Worm (Caenorhabditis elegans) whole organism, L2 larva: ENCODE results near the gene acs-5.
A peak's percentile ranks its signal among the peaks of the same experiment; 100 is the strongest.

Experiments used
- F13H6.1 ChIP-seq: sonication (generic microtip); optimal IDR thresholded peaks from 2 replicates; lab custom pipeline; 2016; ENCODE audit warnings: missing genetic modification characterization, missing compliant biosample characterization
- Y55F3AM.14 ChIP-seq: fragments of 200-800 bp; sonication (Bioruptor generic); optimal IDR thresholded peaks from 2 replicates; lab custom pipeline; 2018; ENCODE audit warnings: mild to moderate bottlenecking, missing genetic modification characterization, missing compliant biosample characterization
- ZK546.5 ChIP-seq: sonication (generic microtip); optimal IDR thresholded peaks from 2 replicates; lab custom pipeline; 2017; ENCODE audit warnings: missing biosample characterization, missing genetic modification characterization
- alr-1 ChIP-seq: fragments of 150-350 bp; optimal IDR thresholded peaks from 2 replicates; lab custom pipeline; 2014; ENCODE audit warnings: missing biosample characterization, missing genetic modification characterization
- aly-2 ChIP-seq: fragments of 150-350 bp; optimal IDR thresholded peaks from 2 replicates; lab custom pipeline; 2014; ENCODE audit warnings: missing biosample characterization, missing genetic modification characterization
- blmp-1 ChIP-seq: sonication (generic microtip); optimal IDR thresholded peaks from 2 replicates; lab custom pipeline; 2017; ENCODE audit warnings: missing genetic modification characterization, mild to moderate bottlenecking, missing compliant biosample characterization, antibody characterized with exemption, moderate library complexity; ENCODE audit not compliant: insufficient read depth
- ceh-16 ChIP-seq: fragments of 150-350 bp; optimal IDR thresholded peaks from 2 replicates; lab custom pipeline; 2014; ENCODE audit warnings: missing biosample characterization, missing genetic modification characterization
- crh-2 ChIP-seq: sonication (generic microtip); optimal IDR thresholded peaks from 2 replicates; lab custom pipeline; 2017; ENCODE audit warnings: missing biosample characterization, missing genetic modification characterization
- dmd-4 ChIP-seq: sonication (generic microtip); optimal IDR thresholded peaks from 2 replicates; lab custom pipeline; 2017; ENCODE audit warnings: missing biosample characterization, missing genetic modification characterization
- elt-1 ChIP-seq: fragments of 150-350 bp; optimal IDR thresholded peaks from 2 replicates; lab custom pipeline; 2014; ENCODE audit warnings: missing biosample characterization, missing genetic modification characterization
- elt-3 ChIP-seq: sonication (generic microtip); optimal IDR thresholded peaks from 2 replicates; lab custom pipeline; 2017; ENCODE audit warnings: missing biosample characterization, missing genetic modification characterization
- lin-11 ChIP-seq: fragments of 150-350 bp; sonication (generic microtip); optimal IDR thresholded peaks from 2 replicates; lab custom pipeline; 2014; ENCODE audit warnings: missing biosample characterization, missing genetic modification characterization, inconsistent platforms, mixed read lengths
- lin-13 ChIP-seq: fragments of 150-350 bp; optimal IDR thresholded peaks from 2 replicates; lab custom pipeline; 2014; ENCODE audit warnings: missing biosample characterization, missing genetic modification reagents, missing genetic modification characterization
- lin-39 ChIP-seq: fragments of 150-350 bp; optimal IDR thresholded peaks from 2 replicates; lab custom pipeline; 2014; ENCODE audit warnings: missing biosample characterization, missing genetic modification reagents, missing genetic modification characterization
- lsy-2 ChIP-seq, 2 experiments: fragments of 150-350 bp in 1 of 2; sonication (generic microtip) in 1 of 2; optimal IDR thresholded peaks; 2 replicates each; lab custom pipeline; 2014 to 2017; ENCODE audit warnings: missing biosample characterization in 2 of 2, missing genetic modification characterization in 2 of 2
- mab-5 ChIP-seq: fragments of 150-350 bp; optimal IDR thresholded peaks from 2 replicates; lab custom pipeline; 2014; ENCODE audit warnings: missing biosample characterization, missing genetic modification characterization
- mbf-1 ChIP-seq: sonication (generic microtip); optimal IDR thresholded peaks from 2 replicates; lab custom pipeline; 2017; ENCODE audit warnings: missing biosample characterization, missing genetic modification characterization
- mdl-1 ChIP-seq, 2 experiments: fragments of 150-350 bp in 1 of 2; sonication (generic microtip) in 1 of 2; optimal IDR thresholded peaks; 2 replicates each; lab custom pipeline; 2017; ENCODE audit warnings: missing biosample characterization in 2 of 2, missing genetic modification characterization in 2 of 2
- nhr-10 ChIP-seq: sonication (generic microtip); optimal IDR thresholded peaks from 2 replicates; lab custom pipeline; 2017; ENCODE audit warnings: missing biosample characterization, missing genetic modification characterization
- nhr-11 ChIP-seq: fragments of 150-350 bp; optimal IDR thresholded peaks from 2 replicates; lab custom pipeline; 2014; ENCODE audit warnings: missing biosample characterization, missing genetic modification characterization
- nhr-12 ChIP-seq: fragments of 150-350 bp; optimal IDR thresholded peaks from 2 replicates; lab custom pipeline; 2014; ENCODE audit warnings: missing biosample characterization, missing genetic modification characterization
- nhr-129 ChIP-seq: fragments of 150-350 bp; optimal IDR thresholded peaks from 2 replicates; lab custom pipeline; 2014; ENCODE audit warnings: missing biosample characterization, missing genetic modification characterization
- nhr-21 ChIP-seq: fragments of 150-350 bp; optimal IDR thresholded peaks from 2 replicates; lab custom pipeline; 2014; ENCODE audit warnings: missing biosample characterization, missing genetic modification characterization
- nhr-23 ChIP-seq: fragments of 150-350 bp; optimal IDR thresholded peaks from 2 replicates; lab custom pipeline; 2014; ENCODE audit warnings: missing biosample characterization, missing genetic modification reagents, missing genetic modification characterization
- nhr-25 ChIP-seq: fragments of 150-350 bp; sonication (generic microtip); optimal IDR thresholded peaks from 3 replicates; lab custom pipeline; 2014; ENCODE audit warnings: missing biosample characterization, missing genetic modification characterization
- nhr-77 ChIP-seq: fragments of 150-350 bp; optimal IDR thresholded peaks from 2 replicates; lab custom pipeline; 2014; ENCODE audit warnings: missing biosample characterization, missing genetic modification characterization
- sem-4 ChIP-seq: fragments of 150-350 bp; optimal IDR thresholded peaks from 2 replicates; lab custom pipeline; 2014; ENCODE audit warnings: missing biosample characterization, missing genetic modification reagents, missing genetic modification characterization
- sma-9 ChIP-seq, 2 experiments: fragments of 150-350 bp in 1 of 2; sonication (generic microtip) in 1 of 2; optimal IDR thresholded peaks; 2 replicates each; lab custom pipeline; 2014 to 2016; ENCODE audit warnings: missing genetic modification characterization in 2 of 2, mild to moderate bottlenecking in 1 of 2, missing biosample characterization in 1 of 2, missing compliant biosample characterization in 1 of 2, missing genetic modification reagents in 1 of 2, moderate library complexity in 1 of 2
- snpc-4 ChIP-seq: fragments of 150-350 bp; optimal IDR thresholded peaks from 2 replicates; lab custom pipeline; 2014; ENCODE audit warnings: missing biosample characterization, missing genetic modification characterization
- unc-39 ChIP-seq: fragments of 150-350 bp; optimal IDR thresholded peaks from 2 replicates; lab custom pipeline; 2014; ENCODE audit warnings: missing biosample characterization, missing genetic modification characterization
- unc-55 ChIP-seq: fragments of 150-350 bp; sonication (generic microtip); optimal IDR thresholded peaks from 3 replicates; lab custom pipeline; 2014; ENCODE audit warnings: missing biosample characterization, missing genetic modification reagents, missing genetic modification characterization
- zag-1 ChIP-seq: fragments of 150-350 bp; optimal IDR thresholded peaks from 2 replicates; lab custom pipeline; 2014; ENCODE audit warnings: missing biosample characterization, missing genetic modification characterization
- ztf-4 ChIP-seq: fragments of 150-350 bp; optimal IDR thresholded peaks from 2 replicates; lab custom pipeline; 2014; ENCODE audit warnings: missing biosample characterization, missing genetic modification characterization

The acs-5 gene

ce11 chrIII:13543434-13543833 lies at the start of gene acs-5:
acs-5 (minus strand) TSS chrIII:13543534.
- TF ChIP-seq snpc-4 (no peak), elt-3 (tag; lab: Kevin White, UChicago) (no peak), crh-2 (tag; lab: Kevin White, UChicago) (no peak), dmd-4 (tag; lab: Kevin White, UChicago) (no peak)
- TF ChIP-seq, all 48 proteins: peak for 0

- TF ChIP-seq nhr-77 (no peak), unc-39 (tag; lab: Kevin White, UChicago) (no peak), dmd-4 (tag; lab: Kevin White, UChicago) (no peak), nhr-25 (no peak), elt-1 (tag; lab: Kevin White, UChicago) (no peak), ztf-4 (tag; lab: Kevin White, UChicago) (no peak), F13H6.1 (tag; lab: Kevin White, UChicago) (no peak)
These were observed 38.4 kb upstream of the acs-5 start for ce11 chrIII:13581727-13582126.

- TF ChIP-seq nhr-10 (tag; lab: Kevin White, UChicago) (no peak), alr-1 (tag; lab: Kevin White, UChicago) (no peak), ZK546.5 (no peak), nhr-11 (no peak), nhr-23 (tag; lab: Kevin White, UChicago) (no peak), mab-5 (no peak), unc-55 (GFP tag; lab: Kevin White, UChicago) (no peak), Y55F3AM.14 (no peak), lin-39 (tag; lab: Kevin White, UChicago) (no peak), snpc-4 (no peak), sma-9 (GFP tag; optimal IDR thresholded peaks at IDR 0.05; lab: Kevin White, UChicago) (no peak), sma-9 (tag; optimal IDR thresholded peaks at IDR 0.05; lab: Kevin White, UChicago) (no peak), nhr-12 (tag; lab: Kevin White, UChicago) (no peak), unc-39 (tag; lab: Kevin White, UChicago) (no peak), lin-11 (tag; lab: Kevin White, UChicago) (no peak), lin-13 (no peak), aly-2 (tag; lab: Kevin White, UChicago) (no peak)
These were observed 37.2 kb upstream of the acs-5 start, which contains the start of gene T05D4.5 for ce11 chrIII:13580538-13580937. T05D4.5 (plus strand) TSS chrIII:13580838.

ce11 chrIII:13580076-13580475 lies 36.7 kb upstream of the acs-5 start:
- TF ChIP-seq ZK546.5 (no peak), lin-11 (tag; lab: Kevin White, UChicago) (no peak)
- TF ChIP-seq, all 48 proteins: peak for 0

ce11 chrIII:13575610-13576232 lies 32.4 kb upstream of the acs-5 start, which contains the start of gene osm-7:
osm-7 (plus strand) TSS chrIII:13576182.
- TF ChIP-seq sem-4 = no peak
- TF ChIP-seq blmp-1 (tag; lab: Kevin White, UChicago) = peak; percentile 65

- TF ChIP-seq ztf-4 (tag; lab: Kevin White, UChicago) (no peak), blmp-1 (tag; lab: Kevin White, UChicago) (no peak), mdl-1 (tag; optimal IDR thresholded peaks at IDR 0.05; lab: Kevin White, UChicago) (no peak), ceh-16 (tag; lab: Kevin White, UChicago) (no peak), lsy-2 (tag; optimal IDR thresholded peaks at IDR 0.05; lab: Kevin White, UChicago) (no peak), nhr-21 (tag; lab: Kevin White, UChicago) (no peak), mbf-1 (no peak), nhr-129 (tag; lab: Kevin White, UChicago) (no peak), zag-1 (no peak), nhr-23 (tag; lab: Kevin White, UChicago) (no peak)
- TF ChIP-seq, all 48 proteins: peak for 0
These were observed 27.0 kb upstream of the acs-5 start, which contains the start of gene exc-12 for ce11 chrIII:13570347-13570746. exc-12 (minus strand) TSS chrIII:13570447.
